Fruit fly (Drosophila melanogaster): ENCODE data around the gene Bin1.

Gene Bin1

DNA sequence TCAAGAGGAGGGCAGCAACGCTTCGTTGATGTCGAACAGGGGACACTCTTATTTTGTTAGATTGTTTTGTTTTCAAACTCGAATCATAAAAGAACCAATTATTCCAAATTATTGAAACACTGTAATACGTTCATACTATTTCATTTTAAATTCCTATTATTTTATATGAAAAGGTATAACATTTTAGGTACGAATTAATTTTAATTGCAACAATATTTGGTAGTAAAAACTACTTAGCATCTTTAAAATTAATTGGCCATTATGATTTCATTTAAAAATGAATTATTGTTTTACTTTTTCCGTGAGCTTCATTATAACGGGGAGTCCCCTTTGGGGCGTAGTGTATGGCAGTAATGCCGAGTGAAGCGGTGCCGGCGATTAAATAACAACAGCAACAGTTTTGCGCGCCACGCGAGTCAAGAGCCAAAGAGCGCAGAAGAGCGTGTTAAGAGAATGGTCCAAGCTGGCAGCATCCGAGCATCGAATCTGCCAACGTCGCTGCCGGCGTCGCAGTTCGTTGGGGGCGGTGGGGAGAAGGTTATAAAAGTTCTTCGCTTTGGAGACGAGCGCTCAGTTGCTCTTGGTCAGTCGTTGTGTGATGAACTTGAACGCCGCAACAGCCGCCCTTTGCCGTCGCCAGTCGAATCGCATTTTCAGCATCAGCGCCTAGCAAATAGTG, 31.7 kb downstream of the Bin1 start (continued):
- TF ChIP-seq lola (GFP tag; optimal IDR thresholded peaks at IDR 0.05) (no peak), dl (GFP tag; optimal IDR thresholded peaks at IDR 0.05; ENCODE audit: insufficient read depth in 1 of 2, partially characterized antibody in 2 of 2) (peak; percentile 15 to 68), Sp1 (GFP tag; optimal IDR thresholded peaks at IDR 0.05) (peak; percentile 65), tai (GFP tag; optimal IDR thresholded peaks at IDR 0.05) (no peak), foxo (GFP tag; optimal IDR thresholded peaks at IDR 0.05) (peak in 1 of 2 experiments; percentile 67), Myc (optimal IDR thresholded peaks at IDR 0.05) (no peak)

DNA sequence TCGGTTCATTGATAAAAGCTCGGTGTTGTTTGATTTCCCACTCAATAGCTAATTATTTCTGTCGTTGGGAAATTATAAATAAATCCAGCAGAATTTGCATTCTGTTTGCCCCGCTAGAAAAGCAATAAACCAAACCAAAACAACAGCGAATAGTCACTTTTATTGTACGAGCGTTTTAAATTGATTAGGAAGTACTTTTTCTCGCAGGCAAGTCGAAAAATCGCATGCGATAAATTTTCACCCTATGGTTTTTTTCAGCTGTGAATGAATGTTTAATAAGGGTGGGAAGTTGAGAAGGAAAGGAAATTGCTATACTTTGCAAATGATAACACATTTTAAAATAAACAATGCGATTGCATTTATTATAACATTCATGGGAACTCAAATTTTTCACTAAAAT, 33.3 kb downstream of the Bin1 start:
- TF ChIP-seq woc (GFP tag; optimal IDR thresholded peaks at IDR 0.05) (no peak), Jra (GFP tag; optimal IDR thresholded peaks at IDR 0.05) (no peak), rgr (GFP tag; optimal IDR thresholded peaks at IDR 0.05) (no peak), Vsx2 (GFP tag; optimal IDR thresholded peaks at IDR 0.05; ENCODE audit: partially characterized antibody) (peak; percentile 4), foxo (GFP tag; optimal IDR thresholded peaks at IDR 0.05) (no peak), GATAd (GFP tag; optimal IDR thresholded peaks at IDR 0.05) (no peak), brk (GFP tag; optimal IDR thresholded peaks at IDR 0.05) (no peak), jim (GFP tag; optimal IDR thresholded peaks at IDR 0.05) (no peak)

DNA sequence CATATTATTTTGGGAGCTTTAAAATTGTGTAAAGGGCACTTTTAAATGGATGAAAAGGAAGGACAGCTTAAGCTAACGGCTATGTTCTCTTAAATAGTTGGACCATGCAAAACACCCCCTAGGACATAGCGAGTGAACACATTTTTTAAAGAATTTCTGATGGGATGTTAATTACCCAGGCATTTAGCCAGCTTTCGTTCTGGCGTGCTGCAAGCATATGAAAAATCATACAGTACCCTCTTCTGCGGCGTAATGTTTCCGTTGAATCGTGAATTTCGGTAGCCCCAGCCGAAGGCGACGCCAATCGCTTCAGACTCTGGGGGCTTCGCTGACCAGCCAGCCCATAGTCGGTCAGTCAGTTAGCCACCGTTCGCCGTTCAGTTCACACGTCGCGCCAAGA, 34.7 kb downstream of the Bin1 start, which contains the start of gene CG6006:
Gene CG6006, plus strand, starts transcription at position 301 of the 400 bp plus-strand sequence.
- TF ChIP-seq Abd-B (GFP tag; optimal IDR thresholded peaks at IDR 0.05) (no peak), brk (GFP tag; optimal IDR thresholded peaks at IDR 0.05) (no peak), br (GFP tag; optimal IDR thresholded peaks at IDR 0.05) (no peak), jim (GFP tag; optimal IDR thresholded peaks at IDR 0.05) (no peak), usp (GFP tag; optimal IDR thresholded peaks at IDR 0.05) (no peak), pan (optimal IDR thresholded peaks at IDR 0.05) (no peak), sage (GFP tag; optimal IDR thresholded peaks at IDR 0.05) (no peak), CG9705 (GFP tag; optimal IDR thresholded peaks at IDR 0.05) (no peak), dl (GFP tag; optimal IDR thresholded peaks at IDR 0.05; ENCODE audit: insufficient read depth in 1 of 2, partially characterized antibody in 2 of 2) (no peak), Dif (GFP tag; optimal IDR thresholded peaks at IDR 0.05; ENCODE audit: partially characterized antibody) (no peak), GATAd (GFP tag; optimal IDR thresholded peaks at IDR 0.05) (no peak), dsf (GFP tag; optimal IDR thresholded peaks at IDR 0.05; ENCODE audit: borderline replicate concordance) (no peak), Rel (GFP tag; optimal IDR thresholded peaks at IDR 0.05) (no peak), Rel (tag; optimal IDR thresholded peaks at IDR 0.05) (no peak), h (GFP tag; optimal IDR thresholded peaks at IDR 0.05) (no peak), CG32264 (GFP tag; optimal IDR thresholded peaks at IDR 0.05) (no peak), rgr (GFP tag; optimal IDR thresholded peaks at IDR 0.05) (no peak)

DNA sequence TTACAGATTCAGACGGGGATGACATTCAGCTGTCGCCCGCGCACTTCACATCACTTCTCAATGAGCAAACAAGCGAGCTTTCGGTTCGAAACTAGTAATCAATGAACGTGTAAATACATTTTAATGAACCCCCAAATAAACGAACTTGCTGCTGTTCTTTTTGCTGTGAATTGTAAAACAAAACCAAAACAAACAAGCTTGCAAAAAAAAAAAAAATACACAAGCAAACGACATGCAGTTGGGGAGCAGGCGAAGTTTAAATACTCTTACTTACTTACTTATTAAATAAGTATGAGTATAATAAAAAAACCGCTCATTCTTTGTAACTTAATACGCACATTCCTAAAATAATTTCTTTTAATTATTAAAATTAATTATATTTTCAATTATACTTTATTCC, 35.1 kb downstream of the Bin1 start:
- no peak for TF ChIP-seq Myc (optimal IDR thresholded peaks at IDR 0.05)
- peak; percentile 51 for TF ChIP-seq br (GFP tag; optimal IDR thresholded peaks at IDR 0.05)
- TF ChIP-seq tai (GFP tag; optimal IDR thresholded peaks at IDR 0.05), result no peak
- TF ChIP-seq HLH106 (tag; optimal IDR thresholded peaks at IDR 0.05), result peak; percentile 31
- TF ChIP-seq sage (GFP tag; optimal IDR thresholded peaks at IDR 0.05), result no peak
- TF ChIP-seq sv (GFP tag; optimal IDR thresholded peaks at IDR 0.05), result no peak
- peak; percentile 7 for TF ChIP-seq CG32264 (GFP tag; optimal IDR thresholded peaks at IDR 0.05)
- peak; percentile 13 for TF ChIP-seq Rel (GFP tag; optimal IDR thresholded peaks at IDR 0.05)
- peak; percentile 40 for TF ChIP-seq Rel (tag; optimal IDR thresholded peaks at IDR 0.05)
- peak; percentile 49 for TF ChIP-seq OdsH (GFP tag; optimal IDR thresholded peaks at IDR 0.05)
- TF ChIP-seq rgr (GFP tag; optimal IDR thresholded peaks at IDR 0.05), result peak; percentile 77
- TF ChIP-seq h (GFP tag; optimal IDR thresholded peaks at IDR 0.05), result peak; percentile 12
- peak; percentile 14 for TF ChIP-seq fru (GFP tag; optimal IDR thresholded peaks at IDR 0.05)
- peak; percentile 46 for TF ChIP-seq Hnf4 (GFP tag; optimal IDR thresholded peaks at IDR 0.05)
- peak; percentile 39 for TF ChIP-seq psq (GFP tag; optimal IDR thresholded peaks at IDR 0.05)
- TF ChIP-seq woc (GFP tag; optimal IDR thresholded peaks at IDR 0.05), result no peak
- TF ChIP-seq dl (GFP tag; optimal IDR thresholded peaks at IDR 0.05; ENCODE audit: insufficient read depth in 1 of 2, partially characterized antibody in 2 of 2), result no peak
- peak; percentile 78 for TF ChIP-seq Sp1 (GFP tag; optimal IDR thresholded peaks at IDR 0.05)
- no peak for TF ChIP-seq dmrt93B (GFP tag; optimal IDR thresholded peaks at IDR 0.05)
- no peak for TF ChIP-seq foxo (GFP tag; optimal IDR thresholded peaks at IDR 0.05)
- no peak for TF ChIP-seq brk (GFP tag; optimal IDR thresholded peaks at IDR 0.05)
- TF ChIP-seq usp (GFP tag; optimal IDR thresholded peaks at IDR 0.05), result no peak
- TF ChIP-seq pan (optimal IDR thresholded peaks at IDR 0.05), result no peak
- peak; percentile 48 for TF ChIP-seq jim (GFP tag; optimal IDR thresholded peaks at IDR 0.05)
- peak; percentile 50 for TF ChIP-seq Hr83 (GFP tag; optimal IDR thresholded peaks at IDR 0.05; ENCODE audit: poor library complexity, severe bottlenecking)
- peak; percentile 14 for TF ChIP-seq CrebA (GFP tag; optimal IDR thresholded peaks at IDR 0.05; ENCODE audit: borderline replicate concordance)
- no peak for TF ChIP-seq Vsx2 (GFP tag; optimal IDR thresholded peaks at IDR 0.05; ENCODE audit: partially characterized antibody)
- TF ChIP-seq Dif (GFP tag; optimal IDR thresholded peaks at IDR 0.05; ENCODE audit: partially characterized antibody), result no peak
- no peak for TF ChIP-seq N (GFP tag; optimal IDR thresholded peaks at IDR 0.05)

All from whole organism, wandering third instar larva.